Fruit fly (Drosophila melanogaster) Kc167 (cell line): ENCODE data around the gene CG11891.

ENCODE experiments used
- Myc ChIP-seq: fragments of >200 bp; optimal IDR thresholded peaks from 2 replicates; lab custom pipeline; 2017; ENCODE audit warnings: missing external identifiers
- Sin3A ChIP-seq: fragments of >200 bp; optimal IDR thresholded peaks from 2 replicates; lab custom pipeline; 2018; ENCODE audit warnings: missing external identifiers
- h ChIP-seq: fragments of >200 bp; optimal IDR thresholded peaks from 3 replicates; lab custom pipeline; 2018; ENCODE audit warnings: missing external identifiers
- insv ChIP-seq: fragments of >200 bp; optimal IDR thresholded peaks from 3 replicates; lab custom pipeline; 2018; ENCODE audit warnings: missing external identifiers
- psq ChIP-seq: fragments of >200 bp; optimal IDR thresholded peaks from 2 replicates; lab custom pipeline; 2017; ENCODE audit warnings: missing external identifiers
- ttk ChIP-seq: sonication (Bioruptor generic); optimal IDR thresholded peaks from 2 replicates; lab custom pipeline; 2017; ENCODE audit warnings: missing external identifiers

dm6 chr3R:25305822-25306544 is 36.0 kb downstream of the CG11891 start:
- TF ChIP-seq psq (lab: Kevin White, UChicago) (no peak), Myc (lab: Kevin White, UChicago) (no peak), h (lab: Kevin White, UChicago) (no peak), insv (lab: Kevin White, UChicago) (no peak), Sin3A (lab: Kevin White, UChicago) (no peak), ttk (lab: Kevin White, UChicago) (no peak)
